Worm (Caenorhabditis elegans) whole organism, L2 larva: Measurements from ENCODE around the gene F10E9.3.

ENCODE experiments used
- C34F6.9 ChIP-seq: fragments of 150-350 bp; optimal IDR thresholded peaks from 2 replicates; lab custom pipeline; 2014; ENCODE audit warnings: missing biosample characterization, missing genetic modification characterization
- F13H6.1 ChIP-seq: sonication (generic microtip); optimal IDR thresholded peaks from 2 replicates; lab custom pipeline; 2016; ENCODE audit warnings: missing genetic modification characterization, missing compliant biosample characterization
- R02D3.7 ChIP-seq: fragments of 150-350 bp; optimal IDR thresholded peaks from 2 replicates; lab custom pipeline; 2014; ENCODE audit warnings: missing biosample characterization, missing genetic modification characterization
- Y55F3AM.14 ChIP-seq: fragments of 200-800 bp; sonication (Bioruptor generic); optimal IDR thresholded peaks from 2 replicates; lab custom pipeline; 2018; ENCODE audit warnings: mild to moderate bottlenecking, missing genetic modification characterization, missing compliant biosample characterization
- ZK546.5 ChIP-seq: sonication (generic microtip); optimal IDR thresholded peaks from 2 replicates; lab custom pipeline; 2017; ENCODE audit warnings: missing biosample characterization, missing genetic modification characterization
- alr-1 ChIP-seq: fragments of 150-350 bp; optimal IDR thresholded peaks from 2 replicates; lab custom pipeline; 2014; ENCODE audit warnings: missing biosample characterization, missing genetic modification characterization
- aly-2 ChIP-seq: fragments of 150-350 bp; optimal IDR thresholded peaks from 2 replicates; lab custom pipeline; 2014; ENCODE audit warnings: missing biosample characterization, missing genetic modification characterization
- ama-1 ChIP-seq: fragments of 150-350 bp; optimal IDR thresholded peaks from 2 replicates; lab custom pipeline; 2018; ENCODE audit warnings: inconsistent platforms
- blmp-1 ChIP-seq: sonication (generic microtip); optimal IDR thresholded peaks from 2 replicates; lab custom pipeline; 2017; ENCODE audit warnings: missing genetic modification characterization, mild to moderate bottlenecking, missing compliant biosample characterization, antibody characterized with exemption, moderate library complexity; ENCODE audit not compliant: insufficient read depth
- ceh-16 ChIP-seq: fragments of 150-350 bp; optimal IDR thresholded peaks from 2 replicates; lab custom pipeline; 2014; ENCODE audit warnings: missing biosample characterization, missing genetic modification characterization
- ceh-82 ChIP-seq: fragments of 150-350 bp; optimal IDR thresholded peaks from 2 replicates; lab custom pipeline; 2014; ENCODE audit warnings: missing biosample characterization, missing genetic modification characterization
- crh-2 ChIP-seq: sonication (generic microtip); optimal IDR thresholded peaks from 2 replicates; lab custom pipeline; 2017; ENCODE audit warnings: missing biosample characterization, missing genetic modification characterization
- dmd-4 ChIP-seq: sonication (generic microtip); optimal IDR thresholded peaks from 2 replicates; lab custom pipeline; 2017; ENCODE audit warnings: missing biosample characterization, missing genetic modification characterization
- egl-27 ChIP-seq: sonication (generic microtip); optimal IDR thresholded peaks from 3 replicates; lab custom pipeline; 2017; ENCODE audit warnings: missing biosample characterization, missing genetic modification reagents, missing genetic modification characterization
- elt-1 ChIP-seq: fragments of 150-350 bp; optimal IDR thresholded peaks from 2 replicates; lab custom pipeline; 2014; ENCODE audit warnings: missing biosample characterization, missing genetic modification characterization
- elt-3 ChIP-seq: sonication (generic microtip); optimal IDR thresholded peaks from 2 replicates; lab custom pipeline; 2017; ENCODE audit warnings: missing biosample characterization, missing genetic modification characterization
- fos-1 ChIP-seq: fragments of 150-350 bp; optimal IDR thresholded peaks from 2 replicates; lab custom pipeline; 2014; ENCODE audit warnings: missing biosample characterization, missing genetic modification characterization
- gmeb-1 ChIP-seq: fragments of 150-350 bp; optimal IDR thresholded peaks from 2 replicates; lab custom pipeline; 2014; ENCODE audit warnings: missing biosample characterization, missing genetic modification characterization
- lin-11 ChIP-seq: fragments of 150-350 bp; sonication (generic microtip); optimal IDR thresholded peaks from 2 replicates; lab custom pipeline; 2014; ENCODE audit warnings: missing biosample characterization, missing genetic modification characterization, inconsistent platforms, mixed read lengths
- lin-13 ChIP-seq: fragments of 150-350 bp; optimal IDR thresholded peaks from 2 replicates; lab custom pipeline; 2014; ENCODE audit warnings: missing biosample characterization, missing genetic modification reagents, missing genetic modification characterization
- lin-39 ChIP-seq: fragments of 150-350 bp; optimal IDR thresholded peaks from 2 replicates; lab custom pipeline; 2014; ENCODE audit warnings: missing biosample characterization, missing genetic modification reagents, missing genetic modification characterization
- lsy-2 ChIP-seq, 2 experiments: fragments of 150-350 bp in 1 of 2; sonication (generic microtip) in 1 of 2; optimal IDR thresholded peaks; 2 replicates each; lab custom pipeline; 2014 to 2017; ENCODE audit warnings: missing biosample characterization in 2 of 2, missing genetic modification characterization in 2 of 2
- mab-5 ChIP-seq: fragments of 150-350 bp; optimal IDR thresholded peaks from 2 replicates; lab custom pipeline; 2014; ENCODE audit warnings: missing biosample characterization, missing genetic modification characterization
- mbf-1 ChIP-seq: sonication (generic microtip); optimal IDR thresholded peaks from 2 replicates; lab custom pipeline; 2017; ENCODE audit warnings: missing biosample characterization, missing genetic modification characterization
- mdl-1 ChIP-seq, 2 experiments: fragments of 150-350 bp in 1 of 2; sonication (generic microtip) in 1 of 2; optimal IDR thresholded peaks; 2 replicates each; lab custom pipeline; 2017; ENCODE audit warnings: missing biosample characterization in 2 of 2, missing genetic modification characterization in 2 of 2
- nhr-10 ChIP-seq: sonication (generic microtip); optimal IDR thresholded peaks from 2 replicates; lab custom pipeline; 2017; ENCODE audit warnings: missing biosample characterization, missing genetic modification characterization
- nhr-11 ChIP-seq: fragments of 150-350 bp; optimal IDR thresholded peaks from 2 replicates; lab custom pipeline; 2014; ENCODE audit warnings: missing biosample characterization, missing genetic modification characterization
- nhr-12 ChIP-seq: fragments of 150-350 bp; optimal IDR thresholded peaks from 2 replicates; lab custom pipeline; 2014; ENCODE audit warnings: missing biosample characterization, missing genetic modification characterization
- nhr-129 ChIP-seq: fragments of 150-350 bp; optimal IDR thresholded peaks from 2 replicates; lab custom pipeline; 2014; ENCODE audit warnings: missing biosample characterization, missing genetic modification characterization
- nhr-21 ChIP-seq: fragments of 150-350 bp; optimal IDR thresholded peaks from 2 replicates; lab custom pipeline; 2014; ENCODE audit warnings: missing biosample characterization, missing genetic modification characterization
- nhr-23 ChIP-seq: fragments of 150-350 bp; optimal IDR thresholded peaks from 2 replicates; lab custom pipeline; 2014; ENCODE audit warnings: missing biosample characterization, missing genetic modification reagents, missing genetic modification characterization
- nhr-237 ChIP-seq: fragments of 150-350 bp; optimal IDR thresholded peaks from 2 replicates; lab custom pipeline; 2014; ENCODE audit warnings: missing biosample characterization, missing genetic modification characterization
- nhr-25 ChIP-seq: fragments of 150-350 bp; sonication (generic microtip); optimal IDR thresholded peaks from 3 replicates; lab custom pipeline; 2014; ENCODE audit warnings: missing biosample characterization, missing genetic modification characterization
- nhr-6 ChIP-seq: fragments of 150-350 bp; optimal IDR thresholded peaks from 2 replicates; lab custom pipeline; 2014; ENCODE audit warnings: missing biosample characterization, missing genetic modification characterization
- nhr-77 ChIP-seq: fragments of 150-350 bp; optimal IDR thresholded peaks from 2 replicates; lab custom pipeline; 2014; ENCODE audit warnings: missing biosample characterization, missing genetic modification characterization
- peb-1 ChIP-seq: fragments of 150-350 bp; optimal IDR thresholded peaks from 2 replicates; lab custom pipeline; 2014; ENCODE audit warnings: missing biosample characterization, missing genetic modification characterization
- sem-4 ChIP-seq: fragments of 150-350 bp; optimal IDR thresholded peaks from 2 replicates; lab custom pipeline; 2014; ENCODE audit warnings: missing biosample characterization, missing genetic modification reagents, missing genetic modification characterization
- skn-1 ChIP-seq: sonication (generic microtip); optimal IDR thresholded peaks from 2 replicates; lab custom pipeline; 2017; ENCODE audit warnings: missing biosample characterization, missing genetic modification characterization
- sma-3 ChIP-seq: sonication (generic microtip); optimal IDR thresholded peaks from 2 replicates; lab custom pipeline; 2016; ENCODE audit warnings: missing genetic modification reagents, missing genetic modification characterization, missing compliant biosample characterization
- sma-9 ChIP-seq, 2 experiments: fragments of 150-350 bp in 1 of 2; sonication (generic microtip) in 1 of 2; optimal IDR thresholded peaks; 2 replicates each; lab custom pipeline; 2014 to 2016; ENCODE audit warnings: missing genetic modification characterization in 2 of 2, mild to moderate bottlenecking in 1 of 2, missing biosample characterization in 1 of 2, missing compliant biosample characterization in 1 of 2, missing genetic modification reagents in 1 of 2, moderate library complexity in 1 of 2
- snpc-4 ChIP-seq: fragments of 150-350 bp; optimal IDR thresholded peaks from 2 replicates; lab custom pipeline; 2014; ENCODE audit warnings: missing biosample characterization, missing genetic modification characterization
- unc-39 ChIP-seq: fragments of 150-350 bp; optimal IDR thresholded peaks from 2 replicates; lab custom pipeline; 2014; ENCODE audit warnings: missing biosample characterization, missing genetic modification characterization
- unc-55 ChIP-seq: fragments of 150-350 bp; sonication (generic microtip); optimal IDR thresholded peaks from 3 replicates; lab custom pipeline; 2014; ENCODE audit warnings: missing biosample characterization, missing genetic modification reagents, missing genetic modification characterization
- unc-62 ChIP-seq: fragments of 150-350 bp; optimal IDR thresholded peaks from 2 replicates; lab custom pipeline; 2014; ENCODE audit warnings: missing biosample characterization, missing genetic modification reagents, missing genetic modification characterization
- zag-1 ChIP-seq: fragments of 150-350 bp; optimal IDR thresholded peaks from 2 replicates; lab custom pipeline; 2014; ENCODE audit warnings: missing biosample characterization, missing genetic modification characterization
- ztf-1 ChIP-seq: fragments of 200-800 bp; sonication (Bioruptor generic); conservative IDR thresholded peaks from 2 replicates; pipeline ENCODE4 v1.3.6; 2022; ENCODE audit warnings: missing genetic modification characterization, missing compliant biosample characterization
- ztf-11 ChIP-seq: sonication (generic microtip); optimal IDR thresholded peaks from 2 replicates; lab custom pipeline; 2017; ENCODE audit warnings: missing biosample characterization, missing genetic modification characterization
- ztf-4 ChIP-seq: fragments of 150-350 bp; optimal IDR thresholded peaks from 2 replicates; lab custom pipeline; 2014; ENCODE audit warnings: missing biosample characterization, missing genetic modification characterization

F10E9.3 gene

ce11 chrIII:8358213-8358672, 47.4 kb downstream of the F10E9.3 start, which contains the start of the genes R05D3.8 and rfp-1:
Gene R05D3.8, minus strand, starts transcription at chrIII:8358327.
Gene rfp-1, plus strand, starts transcription at chrIII:8358622.
- peak; percentile 72 for TF ChIP-seq fos-1 (tag; lab: Kevin White, UChicago)
- no peak for TF ChIP-seq nhr-23
- TF ChIP-seq elt-1 (tag; lab: Kevin White, UChicago): no peak
- TF ChIP-seq egl-27: peak; percentile 12
- TF ChIP-seq mdl-1 (tag; optimal IDR thresholded peaks at IDR 0.05; lab: Kevin White, UChicago): no peak
- TF ChIP-seq F13H6.1: peak; percentile 44
- no peak for TF ChIP-seq nhr-10 (tag; lab: Kevin White, UChicago)
- no peak for TF ChIP-seq nhr-237
- peak; percentile 95 for TF ChIP-seq nhr-129 (tag; lab: Kevin White, UChicago)
- TF ChIP-seq lin-13 (GFP tag; lab: Kevin White, UChicago): peak; percentile 87
- TF ChIP-seq nhr-11 (tag; lab: Kevin White, UChicago): no peak
- TF ChIP-seq ztf-4: no peak
- TF ChIP-seq mbf-1 (tag; lab: Kevin White, UChicago): no peak
- TF ChIP-seq Y55F3AM.14 (GFP tag; lab: Kevin White, UChicago): no peak
- peak; percentile 44 for TF ChIP-seq ZK546.5 (tag; lab: Kevin White, UChicago)
- peak; percentile 85 for TF ChIP-seq gmeb-1
- TF ChIP-seq nhr-21 (tag; lab: Kevin White, UChicago): peak; percentile 65
- peak; percentile 97 to 99 for TF ChIP-seq lsy-2 (tag; optimal IDR thresholded peaks at IDR 0.05; lab: Kevin White, UChicago)
- no peak for TF ChIP-seq nhr-12 (tag; lab: Kevin White, UChicago)
- TF ChIP-seq ama-1 (lab: Kevin White, UChicago): peak; percentile 67
- TF ChIP-seq mab-5 (tag; lab: Kevin White, UChicago): peak; percentile 63
- TF ChIP-seq lin-39 (tag; lab: Kevin White, UChicago): no peak
- peak; percentile 89 for TF ChIP-seq C34F6.9 (tag; lab: Kevin White, UChicago)
- peak; percentile 74 for TF ChIP-seq sma-9 (GFP tag; optimal IDR thresholded peaks at IDR 0.05; lab: Kevin White, UChicago)
- TF ChIP-seq sma-9 (tag; optimal IDR thresholded peaks at IDR 0.05; lab: Kevin White, UChicago): no peak
- no peak for TF ChIP-seq skn-1 (tag; lab: Kevin White, UChicago)
- TF ChIP-seq alr-1 (tag; lab: Kevin White, UChicago): no peak
- no peak for TF ChIP-seq ztf-1 (GFP tag; lab: Robert Waterston, UW)
- TF ChIP-seq ceh-82 (tag; lab: Kevin White, UChicago): no peak
- peak; percentile 76 for TF ChIP-seq nhr-25 (tag; lab: Kevin White, UChicago)
- peak; percentile 97 for TF ChIP-seq R02D3.7
- TF ChIP-seq blmp-1 (tag; lab: Kevin White, UChicago): no peak
- TF ChIP-seq unc-62: no peak
- peak; percentile 63 for TF ChIP-seq lin-11 (tag; lab: Kevin White, UChicago)
- TF ChIP-seq sem-4 (tag; lab: Kevin White, UChicago): peak; percentile 43
- TF ChIP-seq dmd-4 (tag; lab: Kevin White, UChicago): no peak
- peak; percentile 34 for TF ChIP-seq ceh-16
- no peak for TF ChIP-seq elt-3
- no peak for TF ChIP-seq unc-39
- peak; percentile 34 for TF ChIP-seq nhr-6
- TF ChIP-seq nhr-77 (tag; lab: Kevin White, UChicago): no peak
- TF ChIP-seq ztf-11 (tag; lab: Kevin White, UChicago): no peak
- peak; percentile 24 for TF ChIP-seq zag-1 (tag; lab: Kevin White, UChicago)
- peak; percentile 69 for TF ChIP-seq sma-3 (GFP tag; lab: Kevin White, UChicago)
- TF ChIP-seq unc-55 (GFP tag; lab: Kevin White, UChicago): peak; percentile 92
- no peak for TF ChIP-seq aly-2
- TF ChIP-seq crh-2 (tag; lab: Kevin White, UChicago): peak; percentile 88
- TF ChIP-seq snpc-4: no peak
- TF ChIP-seq peb-1 (tag; lab: Kevin White, UChicago): no peak
